Fruit fly (Drosophila melanogaster): Measurements from ENCODE around the gene vri.

vri gene

dm6 chr2L:5292977-5293513 is 4.3 kb downstream of the vri start (continued):
- TF ChIP-seq Six4 (GFP tag; optimal IDR thresholded peaks at IDR 0.05) (peak; percentile 55), Ets97D (GFP tag; optimal IDR thresholded peaks at IDR 0.05) (peak; percentile 30), gem (tag; optimal IDR thresholded peaks at IDR 0.05) (peak; percentile 89), hth (optimal IDR thresholded peaks at IDR 0.05) (no peak), cad (GFP tag; optimal IDR thresholded peaks at IDR 0.05) (no peak), eyg (GFP tag; optimal IDR thresholded peaks at IDR 0.05) (no peak), CG12236 (GFP tag; optimal IDR thresholded peaks at IDR 0.05) (peak; percentile 58), crol (GFP tag; IDR thresholded peaks at IDR 0.05) (peak; percentile 51; the same call in 1 of the 2 replicates), CG42726 (GFP tag; IDR thresholded peaks at IDR 0.05; ENCODE audit: partially characterized antibody) (no peak), btn (GFP tag; optimal IDR thresholded peaks at IDR 0.05) (no peak), PHDP (tag; optimal IDR thresholded peaks at IDR 0.05) (peak; percentile 84), vvl (GFP tag; IDR thresholded peaks at IDR 0.05) (peak; percentile 80), ato (GFP tag; IDR thresholded peaks at IDR 0.05; ENCODE audit: partially characterized antibody) (no peak), her (GFP tag; optimal IDR thresholded peaks at IDR 0.05) (no peak), Fer1 (GFP tag; optimal IDR thresholded peaks at IDR 0.05) (peak; percentile 67), gsb (GFP tag; IDR thresholded peaks at IDR 0.05) (no peak), nerfin-2 (GFP tag; IDR thresholded peaks at IDR 0.05; ENCODE audit: partially characterized antibody) (no peak), CG31365 (tag; optimal IDR thresholded peaks at IDR 0.05) (peak; percentile 19), CG14050 (GFP tag; IDR thresholded peaks at IDR 0.05) (peak; percentile 43; the same call in 2 of the 3 replicates), dpn (GFP tag; optimal IDR thresholded peaks at IDR 0.05) (peak; percentile 51 to 52), ro (GFP tag; IDR thresholded peaks at IDR 0.05) (peak; percentile 47; the same call in 1 of the 2 replicates), Dad (GFP tag; optimal IDR thresholded peaks at IDR 0.05) (peak; percentile 44), ranshi (GFP tag; IDR thresholded peaks at IDR 0.05) (0 out of 2 replicates have a peak, but pooled peaks have one; percentile 35), CG6765 (GFP tag; optimal IDR thresholded peaks at IDR 0.05) (no peak), CG4360 (GFP tag; IDR thresholded peaks at IDR 0.05) (no peak), Drgx (GFP tag; IDR thresholded peaks at IDR 0.05) (peak; percentile 88), gt (GFP tag; IDR thresholded peaks at IDR 0.05) (0 out of 2 replicates have a peak, but pooled peaks have one; percentile 20), CG2199 (GFP tag; IDR thresholded peaks at IDR 0.05) (no peak), Fer3 (tag; optimal IDR thresholded peaks at IDR 0.05) (peak; percentile 50), CG12942 (GFP tag; optimal IDR thresholded peaks at IDR 0.05) (peak; percentile 54), schlank (tag; optimal IDR thresholded peaks at IDR 0.05) (no peak), CG1233 (GFP tag; optimal IDR thresholded peaks at IDR 0.05) (peak; percentile 63), Tbp (GFP tag; optimal IDR thresholded peaks at IDR 0.05) (no peak), Lhr (GFP tag; optimal IDR thresholded peaks at IDR 0.05) (peak; percentile 50), CG18599 (GFP tag; optimal IDR thresholded peaks at IDR 0.05) (peak; percentile 73), CG17385 (GFP tag; optimal IDR thresholded peaks at IDR 0.05) (peak; percentile 71), al (GFP tag; IDR thresholded peaks at IDR 0.05) (no peak), Xrp1 (GFP tag; IDR thresholded peaks at IDR 0.05) (peak; percentile 85)

DNA sequence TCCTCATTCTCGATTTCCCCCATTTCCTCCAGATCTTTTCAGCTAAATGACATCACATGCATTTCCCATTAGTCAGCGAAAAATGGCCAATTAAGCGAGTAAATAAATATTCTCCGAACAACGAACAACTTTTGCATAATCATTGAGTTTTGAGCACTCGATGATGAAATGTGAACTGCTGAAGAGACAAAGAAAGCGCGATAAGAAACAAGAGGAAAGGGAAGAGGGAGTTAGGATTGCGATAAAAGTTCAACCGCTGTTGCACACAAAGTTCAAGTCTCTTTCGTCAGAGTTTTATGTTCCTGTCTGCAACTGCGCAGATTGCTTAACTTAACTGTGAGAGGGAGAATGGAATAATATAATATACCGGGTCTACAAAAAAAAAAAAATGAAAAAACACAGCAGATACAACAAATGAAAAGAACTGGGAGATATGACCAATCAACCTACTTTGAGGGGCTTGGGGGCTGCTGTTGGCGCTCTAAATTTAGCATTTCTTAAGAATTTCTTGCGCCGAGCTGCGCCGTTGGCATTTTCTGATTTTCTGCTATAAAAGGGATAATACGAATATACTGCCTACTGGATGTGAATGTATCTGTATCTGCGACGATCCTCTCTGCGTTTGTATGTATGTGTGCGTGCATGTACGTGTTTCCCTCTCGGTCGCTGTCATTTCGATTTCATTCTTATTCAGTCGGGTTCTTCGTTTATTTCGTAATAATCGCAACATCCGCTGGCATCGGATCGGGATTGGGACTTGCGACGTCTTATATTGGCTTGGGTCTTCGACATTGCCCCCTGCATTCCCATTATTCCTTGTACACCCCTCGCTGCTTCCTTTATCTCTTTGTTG is 5.9 kb downstream of the vri start:
- TF ChIP-seq CG10979 (tag; optimal IDR thresholded peaks at IDR 0.05) = no peak
- peak; percentile 26 for TF ChIP-seq corto (GFP tag; optimal IDR thresholded peaks at IDR 0.05)
- TF ChIP-seq nom (GFP tag; optimal IDR thresholded peaks at IDR 0.05) = peak; percentile 76
- TF ChIP-seq cg (GFP tag; optimal IDR thresholded peaks at IDR 0.05) = peak; percentile 10
- peak; percentile 21 for TF ChIP-seq hkb (optimal IDR thresholded peaks at IDR 0.05)
- TF ChIP-seq hkb (GFP tag; IDR thresholded peaks at IDR 0.05) = no peak
- TF ChIP-seq Sox102F (GFP tag; optimal IDR thresholded peaks at IDR 0.05) = no peak
- peak in 1 of 2 experiments; percentile 48 for TF ChIP-seq Hr78 (GFP tag; optimal IDR thresholded peaks at IDR 0.05)
- TF ChIP-seq Blimp-1 (GFP tag; optimal IDR thresholded peaks at IDR 0.05) = peak; percentile 8
- TF ChIP-seq z (GFP tag; IDR thresholded peaks at IDR 0.05) = no peak
- no peak for TF ChIP-seq CG7786 (GFP tag; optimal IDR thresholded peaks at IDR 0.05)

All from whole organism, embryonic.